Worm (Caenorhabditis elegans): ENCODE data around the gene pud-3.
"Not testable (repeated sequence)": the region's sequence is repeated elsewhere in the genome, so short reads cannot be mapped to it uniquely, and the experiment has no call there.

The pud-3 gene

DNA sequence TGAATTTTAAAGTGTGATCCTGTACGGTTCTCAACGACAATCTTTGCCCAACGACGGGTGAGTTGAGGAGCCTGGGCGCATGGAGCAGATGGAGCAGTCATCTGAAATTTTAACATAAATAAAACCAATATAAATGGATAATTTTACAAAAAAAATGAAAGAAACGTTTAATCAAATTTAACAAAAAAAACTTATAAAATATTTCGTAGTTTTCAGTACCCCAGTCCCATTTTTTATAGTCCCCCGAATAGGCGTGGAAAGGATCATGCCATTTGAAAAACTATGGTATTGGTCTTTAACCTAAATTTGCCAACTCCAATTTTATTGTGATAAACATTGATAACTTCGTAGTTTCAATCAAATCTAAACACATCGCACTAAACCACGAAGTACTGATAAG, at the start of gene pud-3:
pud-3 (minus strand) TSS at position 101 of the 400 bp plus-strand sequence.
- no peak for TF ChIP-seq ztf-29 (GFP tag; IDR thresholded peaks at IDR 0.05)
- no peak for TF ChIP-seq cog-1 (tag; optimal IDR thresholded peaks at IDR 0.05)
- no peak for TF ChIP-seq klf-2 (GFP tag; conservative IDR thresholded peaks at IDR 0.05)
- no peak for TF ChIP-seq flt-1 (GFP tag; IDR thresholded peaks at IDR 0.05)
- no peak for TF ChIP-seq med-1 (GFP tag; optimal IDR thresholded peaks at IDR 0.05; ENCODE audit: insufficient read depth)
- no peak for TF ChIP-seq tab-1 (GFP tag; IDR thresholded peaks at IDR 0.05)
- no peak for TF ChIP-seq ztf-23 (GFP tag; IDR thresholded peaks at IDR 0.05)
- TF ChIP-seq T22C8.4 (GFP tag; IDR thresholded peaks at IDR 0.05): no peak
- TF ChIP-seq ref-1 (GFP tag; conservative IDR thresholded peaks at IDR 0.05): no peak

DNA sequence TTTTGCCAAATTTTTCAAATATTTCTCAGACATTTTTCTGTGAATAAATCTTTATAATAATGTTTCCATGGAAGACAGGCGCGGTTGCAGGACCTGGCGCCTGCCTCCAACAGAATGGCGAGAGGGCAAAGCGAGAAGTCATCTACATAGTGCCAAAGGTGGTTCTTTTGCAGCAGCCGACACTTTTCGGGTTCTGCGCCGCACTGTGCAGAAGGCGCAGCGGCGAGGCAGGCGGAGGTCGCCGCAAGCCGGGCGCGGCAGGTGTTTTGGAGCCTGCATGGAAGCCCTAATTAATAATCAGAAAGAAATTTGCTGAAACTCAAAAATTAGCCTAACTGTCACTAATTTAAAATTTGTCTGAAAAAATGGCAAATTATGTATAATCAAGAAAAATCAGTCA, 18.6 kb upstream of the pud-3 start:
- TF ChIP-seq flt-1 (GFP tag; IDR thresholded peaks at IDR 0.05) (no peak), T22C8.4 (GFP tag; IDR thresholded peaks at IDR 0.05) (no peak), cog-1 (tag; optimal IDR thresholded peaks at IDR 0.05) (no peak)

DNA sequence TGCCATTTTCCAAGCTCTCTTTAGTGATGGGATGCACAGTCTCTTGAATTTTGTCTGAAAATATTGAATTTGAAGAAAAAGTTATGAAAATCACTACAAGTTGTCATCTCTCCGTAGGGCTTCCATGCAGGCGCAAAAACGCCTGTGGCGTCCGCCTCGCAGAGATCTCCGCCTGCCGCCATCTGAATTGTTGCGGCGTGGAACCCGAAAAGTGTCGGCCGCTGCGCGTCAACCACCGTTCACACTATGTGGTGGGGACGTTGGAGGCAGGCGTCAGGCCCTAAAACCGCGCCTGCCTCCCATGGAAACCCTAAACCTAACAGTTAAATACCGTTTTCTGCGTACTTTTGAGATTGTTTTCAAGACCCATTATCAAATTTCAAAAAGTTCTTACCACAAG, 17.1 kb upstream of the pud-3 start:
- no peak for TF ChIP-seq ref-1 (GFP tag; conservative IDR thresholded peaks at IDR 0.05)
- no peak for TF ChIP-seq ztf-23 (GFP tag; IDR thresholded peaks at IDR 0.05)
- TF ChIP-seq T22C8.4 (GFP tag; IDR thresholded peaks at IDR 0.05): no peak
- TF ChIP-seq klf-2 (GFP tag; conservative IDR thresholded peaks at IDR 0.05): no peak
- no peak for TF ChIP-seq ztf-29 (GFP tag; IDR thresholded peaks at IDR 0.05)
- no peak for TF ChIP-seq tab-1 (GFP tag; IDR thresholded peaks at IDR 0.05)
- TF ChIP-seq cog-1 (tag; optimal IDR thresholded peaks at IDR 0.05): no peak
- TF ChIP-seq flt-1 (GFP tag; IDR thresholded peaks at IDR 0.05): no peak
- TF ChIP-seq med-1 (GFP tag; optimal IDR thresholded peaks at IDR 0.05; ENCODE audit: insufficient read depth): no peak

DNA sequence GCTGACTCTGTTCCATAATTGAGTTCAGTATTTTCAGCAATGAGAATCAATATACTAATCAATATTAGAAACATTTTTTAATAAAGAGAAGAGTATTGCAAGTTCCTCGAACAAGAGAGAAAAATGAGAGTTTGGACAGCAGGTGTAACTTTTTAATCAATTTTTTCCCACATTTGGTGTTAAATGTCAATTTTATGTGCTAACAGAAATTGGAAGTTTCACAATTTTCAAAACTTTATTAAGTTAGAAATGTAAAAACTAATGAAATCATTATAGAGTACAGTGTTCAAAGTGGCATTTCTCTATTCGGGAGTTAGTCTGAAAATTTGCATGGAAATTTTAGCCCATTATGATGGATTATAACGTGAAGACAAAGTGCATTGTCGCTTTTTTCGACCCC, 16.3 kb upstream of the pud-3 start, which contains the start of gene irld-30:
irld-30 (minus strand) TSS at position 101 of the 400 bp plus-strand sequence.
- TF ChIP-seq flt-1 (GFP tag; IDR thresholded peaks at IDR 0.05) (no peak), med-1 (GFP tag; optimal IDR thresholded peaks at IDR 0.05; ENCODE audit: insufficient read depth) (no peak), T22C8.4 (GFP tag; IDR thresholded peaks at IDR 0.05) (no peak), ztf-23 (GFP tag; IDR thresholded peaks at IDR 0.05) (no peak), ref-1 (GFP tag; conservative IDR thresholded peaks at IDR 0.05) (no peak), cog-1 (tag; optimal IDR thresholded peaks at IDR 0.05) (no peak), tab-1 (GFP tag; IDR thresholded peaks at IDR 0.05) (no peak), klf-2 (GFP tag; conservative IDR thresholded peaks at IDR 0.05) (no peak), ztf-29 (GFP tag; IDR thresholded peaks at IDR 0.05) (no peak)

DNA sequence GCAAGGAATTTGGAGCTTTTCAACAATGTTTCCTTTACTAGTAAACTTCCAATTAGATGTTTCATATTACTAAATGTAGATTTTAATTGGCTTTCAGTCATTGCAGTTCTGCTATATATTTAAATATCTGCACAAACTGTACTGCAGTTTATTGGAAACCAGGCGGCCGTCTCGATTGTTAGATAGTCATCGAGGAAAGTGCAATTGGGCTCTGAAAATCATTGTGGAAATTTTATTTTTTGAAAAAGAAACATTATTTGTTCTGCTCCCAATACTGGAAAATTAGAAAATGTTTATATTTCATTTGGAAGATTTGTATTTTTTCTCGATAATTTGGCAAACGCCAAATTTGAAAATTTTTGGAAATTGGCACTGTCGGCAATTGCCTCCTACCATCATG, 13.6 kb upstream of the pud-3 start, which contains the start of gene irld-29:
irld-29 (minus strand) TSS at position 101 of the 400 bp plus-strand sequence.
- no peak for TF ChIP-seq cog-1 (tag; optimal IDR thresholded peaks at IDR 0.05)
- TF ChIP-seq klf-2 (GFP tag; conservative IDR thresholded peaks at IDR 0.05): no peak
- TF ChIP-seq med-1 (GFP tag; optimal IDR thresholded peaks at IDR 0.05; ENCODE audit: insufficient read depth): no peak
- no peak for TF ChIP-seq ztf-23 (GFP tag; IDR thresholded peaks at IDR 0.05)
- TF ChIP-seq flt-1 (GFP tag; IDR thresholded peaks at IDR 0.05): no peak
- TF ChIP-seq ztf-29 (GFP tag; IDR thresholded peaks at IDR 0.05): no peak
- no peak for TF ChIP-seq ref-1 (GFP tag; conservative IDR thresholded peaks at IDR 0.05)
- no peak for TF ChIP-seq tab-1 (GFP tag; IDR thresholded peaks at IDR 0.05)

DNA sequence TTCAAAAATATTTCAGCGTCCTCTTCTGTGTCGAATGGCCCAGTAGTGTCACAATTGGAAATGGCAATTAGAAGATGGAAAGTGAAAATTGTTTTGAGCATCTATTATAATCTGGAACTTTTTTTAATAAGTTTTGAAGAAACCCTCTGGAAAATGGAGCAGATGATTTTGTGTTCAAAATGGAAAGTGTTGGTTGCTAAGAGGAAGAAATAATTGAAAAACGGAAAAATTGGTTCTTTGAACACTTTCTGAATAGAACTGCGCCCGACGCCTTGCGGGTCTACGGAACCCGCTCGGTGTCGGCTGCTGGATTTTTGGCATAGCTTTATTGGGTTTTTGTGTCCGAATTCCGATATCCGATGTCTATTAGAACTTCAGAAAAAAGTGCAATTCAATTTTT, 11.2 kb upstream of the pud-3 start, which contains the start of gene irld-28:
irld-28 (minus strand) TSS at position 101 of the 400 bp plus-strand sequence.
- no peak for TF ChIP-seq ztf-29 (GFP tag; IDR thresholded peaks at IDR 0.05)
- TF ChIP-seq klf-2 (GFP tag; conservative IDR thresholded peaks at IDR 0.05): no peak
- TF ChIP-seq ref-1 (GFP tag; conservative IDR thresholded peaks at IDR 0.05): no peak
- no peak for TF ChIP-seq flt-1 (GFP tag; IDR thresholded peaks at IDR 0.05)
- TF ChIP-seq T22C8.4 (GFP tag; IDR thresholded peaks at IDR 0.05): no peak
- TF ChIP-seq ztf-23 (GFP tag; IDR thresholded peaks at IDR 0.05): no peak
- TF ChIP-seq cog-1 (tag; optimal IDR thresholded peaks at IDR 0.05): no peak
- TF ChIP-seq tab-1 (GFP tag; IDR thresholded peaks at IDR 0.05): no peak
- no peak for TF ChIP-seq med-1 (GFP tag; optimal IDR thresholded peaks at IDR 0.05; ENCODE audit: insufficient read depth)

DNA sequence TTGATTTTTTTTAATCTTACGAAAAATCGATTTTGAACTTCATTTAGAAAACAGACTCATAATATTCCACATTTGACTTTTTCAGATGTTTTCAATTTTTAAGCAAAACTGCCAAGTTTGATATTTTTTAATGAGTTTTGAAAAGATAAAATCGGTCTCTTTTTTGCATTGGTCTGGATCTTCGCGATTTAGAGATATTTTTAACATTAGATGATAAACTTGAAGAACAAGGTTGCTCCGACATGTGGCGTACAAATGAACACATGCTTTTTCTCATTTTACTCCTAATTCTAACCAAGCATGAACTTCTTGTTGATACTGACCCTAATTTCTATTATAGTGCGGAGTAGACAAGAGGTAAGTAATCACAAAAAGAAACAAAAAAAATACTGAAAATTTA, 6.7 kb upstream of the pud-3 start, which contains the start of gene irld-32:
irld-32 (plus strand) TSS at position 301 of the 400 bp plus-strand sequence.
- not testable (repeated sequence) for TF ChIP-seq ref-1 (GFP tag; conservative IDR thresholded peaks at IDR 0.05); ztf-29 (GFP tag; IDR thresholded peaks at IDR 0.05); cog-1 (tag; optimal IDR thresholded peaks at IDR 0.05)

DNA sequence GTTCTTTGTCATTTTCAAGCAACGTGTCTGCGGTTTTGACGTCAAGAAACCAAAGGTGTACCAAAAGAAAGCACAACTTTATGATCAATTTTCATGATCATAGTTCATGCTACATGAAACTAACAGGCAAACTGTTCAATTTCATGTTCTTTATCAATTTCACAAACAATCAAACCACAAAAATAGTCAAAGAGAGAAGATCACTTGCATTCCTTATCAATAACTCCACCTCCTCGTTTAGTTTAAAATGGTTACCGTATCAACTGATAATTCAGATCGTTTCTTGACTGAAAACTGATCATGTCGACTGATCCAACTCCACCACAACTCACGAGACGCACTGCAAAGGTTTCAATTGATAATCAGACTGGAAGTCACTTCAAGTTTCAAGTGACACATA, 5.2 kb upstream of the pud-3 start, which contains the start of gene pud-1.1:
pud-1.1 (plus strand) TSS at position 301 of the 400 bp plus-strand sequence.
- not testable (repeated sequence) for TF ChIP-seq T22C8.4 (GFP tag; IDR thresholded peaks at IDR 0.05); cog-1 (tag; optimal IDR thresholded peaks at IDR 0.05); tab-1 (GFP tag; IDR thresholded peaks at IDR 0.05)

DNA sequence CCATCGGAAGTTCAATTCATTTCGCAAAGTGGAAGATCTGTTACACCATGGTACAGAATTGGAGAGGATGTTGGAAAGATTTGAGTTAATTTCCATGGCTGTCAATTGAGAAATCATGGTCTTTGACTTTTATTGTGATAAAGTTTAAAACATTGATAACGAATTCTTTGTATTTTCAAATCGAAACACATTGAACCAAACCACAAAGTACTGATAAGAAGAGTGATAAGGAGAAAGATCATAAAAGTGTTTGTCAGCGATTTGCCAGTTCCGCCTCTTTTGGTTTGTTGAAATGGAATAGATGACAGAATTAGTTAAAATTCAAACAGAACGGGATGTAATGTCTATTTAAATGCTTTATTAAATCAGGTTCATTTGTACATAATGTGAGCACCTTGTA, 2.2 kb upstream of the pud-3 start:
- no peak for TF ChIP-seq T22C8.4 (GFP tag; IDR thresholded peaks at IDR 0.05)
- no peak for TF ChIP-seq tab-1 (GFP tag; IDR thresholded peaks at IDR 0.05)
- no peak for TF ChIP-seq klf-2 (GFP tag; conservative IDR thresholded peaks at IDR 0.05)
- TF ChIP-seq cog-1 (tag; optimal IDR thresholded peaks at IDR 0.05): no peak

DNA sequence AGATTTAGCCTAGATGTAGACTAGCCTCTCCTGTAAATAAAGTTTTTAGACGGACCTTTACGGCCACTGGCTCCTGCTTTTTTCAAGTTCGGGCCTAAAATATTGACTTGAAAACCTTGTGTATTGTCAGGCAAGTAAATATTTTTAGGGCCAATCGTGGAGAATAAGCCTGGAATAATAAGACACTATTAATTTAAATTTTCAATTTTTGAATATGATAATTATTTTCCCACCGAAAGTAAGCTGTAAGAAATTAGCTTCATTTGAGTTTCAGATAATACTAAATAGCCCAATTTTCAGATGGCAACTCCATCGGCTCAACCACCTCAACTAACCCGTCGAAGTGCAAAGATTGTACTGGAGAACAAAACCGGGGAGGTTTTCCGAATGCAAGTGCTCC, 1.4 kb upstream of the pud-3 start, which contains the start of gene pud-4:
pud-4 (plus strand) TSS at position 301 of the 400 bp plus-strand sequence.
- TF ChIP-seq cog-1 (tag; optimal IDR thresholded peaks at IDR 0.05) (no peak), ztf-29 (GFP tag; IDR thresholded peaks at IDR 0.05) (no peak), med-1 (GFP tag; optimal IDR thresholded peaks at IDR 0.05; ENCODE audit: insufficient read depth) (no peak), tab-1 (GFP tag; IDR thresholded peaks at IDR 0.05) (no peak), ztf-23 (GFP tag; IDR thresholded peaks at IDR 0.05) (no peak), ref-1 (GFP tag; conservative IDR thresholded peaks at IDR 0.05) (no peak), flt-1 (GFP tag; IDR thresholded peaks at IDR 0.05) (no peak), T22C8.4 (GFP tag; IDR thresholded peaks at IDR 0.05) (no peak), klf-2 (GFP tag; conservative IDR thresholded peaks at IDR 0.05) (no peak)

Measured in whole organism, midembryonic.